Worm (Caenorhabditis elegans) whole organism, late embryonic: ENCODE measurements around the gene nep-22.

ENCODE experiments used
- C08G9.2 ChIP-seq: sonication (generic microtip); optimal IDR thresholded peaks from 2 replicates; lab custom pipeline; 2016; ENCODE audit warnings: mild to moderate bottlenecking, missing genetic modification characterization, moderate library complexity, missing compliant biosample characterization
- C38D4.7 ChIP-seq: fragments of 200-800 bp; sonication (Bioruptor generic); optimal IDR thresholded peaks from 2 replicates; lab custom pipeline; 2018; ENCODE audit warnings: mild to moderate bottlenecking, missing genetic modification characterization, moderate library complexity, missing compliant biosample characterization
- F13H6.1 ChIP-seq: sonication (generic microtip); optimal IDR thresholded peaks from 2 replicates; lab custom pipeline; 2016; ENCODE audit warnings: missing genetic modification characterization, missing compliant biosample characterization
- K02D7.2 ChIP-seq: sonication (generic microtip); optimal IDR thresholded peaks from 2 replicates; lab custom pipeline; 2017; ENCODE audit warnings: mild to moderate bottlenecking, missing genetic modification characterization, missing compliant biosample characterization
- T23F11.4 ChIP-seq: fragments of 200-800 bp; sonication (Bioruptor generic); optimal IDR thresholded peaks from 2 replicates; lab custom pipeline; 2018; ENCODE audit warnings: mild to moderate bottlenecking, missing genetic modification characterization, missing compliant biosample characterization
- ama-1 ChIP-seq: fragments of 150-350 bp; optimal IDR thresholded peaks from 2 replicates; lab custom pipeline; 2014
- ceh-14 ChIP-seq: sonication (generic microtip); optimal IDR thresholded peaks from 2 replicates; lab custom pipeline; 2016; ENCODE audit warnings: missing genotype, missing genetic modification characterization, missing compliant biosample characterization
- ceh-18 ChIP-seq: sonication (generic microtip); optimal IDR thresholded peaks from 2 replicates; lab custom pipeline; 2016; ENCODE audit warnings: missing genetic modification characterization, missing compliant biosample characterization
- ceh-19 ChIP-seq: fragments of 200-800 bp; sonication (Bioruptor generic); optimal IDR thresholded peaks from 2 replicates; lab custom pipeline; 2018; ENCODE audit warnings: mild to moderate bottlenecking, missing genetic modification characterization, missing compliant biosample characterization
- ceh-2 ChIP-seq: sonication (generic microtip); optimal IDR thresholded peaks from 2 replicates; lab custom pipeline; 2016; ENCODE audit warnings: missing genotype, missing genetic modification characterization, missing compliant biosample characterization
- ceh-24 ChIP-seq: sonication (generic microtip); optimal IDR thresholded peaks from 2 replicates; lab custom pipeline; 2016; ENCODE audit warnings: mild to moderate bottlenecking, missing genetic modification characterization, missing compliant biosample characterization
- ceh-30 ChIP-seq: fragments of 150-350 bp; optimal IDR thresholded peaks from 2 replicates; lab custom pipeline; 2014; ENCODE audit warnings: missing biosample characterization, missing genetic modification characterization
- ceh-31 ChIP-seq: sonication (generic microtip); optimal IDR thresholded peaks from 2 replicates; lab custom pipeline; 2016; ENCODE audit warnings: missing genetic modification characterization, missing compliant biosample characterization
- ceh-34 ChIP-seq: sonication (generic microtip); optimal IDR thresholded peaks from 2 replicates; lab custom pipeline; 2016; ENCODE audit warnings: mild to moderate bottlenecking, missing genetic modification characterization, missing compliant biosample characterization
- ceh-45 ChIP-seq: fragments of 200-800 bp; sonication (Bioruptor generic); IDR thresholded peaks from 2 replicates; pipeline ENCODE4 v1.3.6; 2022; ENCODE audit warnings: missing genetic modification reagents, missing genetic modification characterization, missing compliant biosample characterization
- ceh-48 ChIP-seq: sonication (generic microtip); optimal IDR thresholded peaks from 2 replicates; lab custom pipeline; 2016; ENCODE audit warnings: missing genetic modification characterization, inconsistent platforms, missing compliant biosample characterization
- ceh-9 ChIP-seq: sonication (generic microtip); optimal IDR thresholded peaks from 2 replicates; lab custom pipeline; 2016; ENCODE audit warnings: mild to moderate bottlenecking, missing genetic modification characterization, inconsistent platforms, missing compliant biosample characterization
- che-1 ChIP-seq: sonication (generic microtip); optimal IDR thresholded peaks from 2 replicates; lab custom pipeline; 2016; ENCODE audit warnings: mild to moderate bottlenecking, missing genetic modification characterization, missing compliant biosample characterization
- dmd-4 ChIP-seq: sonication (generic microtip); optimal IDR thresholded peaks from 2 replicates; lab custom pipeline; 2016; ENCODE audit warnings: borderline replicate concordance, missing genetic modification characterization, missing compliant biosample characterization
- dve-1 ChIP-seq: sonication (generic microtip); optimal IDR thresholded peaks from 2 replicates; lab custom pipeline; 2017; ENCODE audit warnings: antibody characterized with exemption, mild to moderate bottlenecking, missing genetic modification characterization, missing compliant biosample characterization
- elt-2 ChIP-seq: sonication (generic microtip); optimal IDR thresholded peaks from 2 replicates; lab custom pipeline; 2016; ENCODE audit warnings: missing genetic modification reagents, missing genetic modification characterization, missing compliant biosample characterization
- elt-4 ChIP-seq: sonication (generic microtip); optimal IDR thresholded peaks from 2 replicates; lab custom pipeline; 2016; ENCODE audit warnings: missing genetic modification characterization, missing compliant biosample characterization
- eyg-1 ChIP-seq: sonication (generic microtip); optimal IDR thresholded peaks from 2 replicates; lab custom pipeline; 2016; ENCODE audit warnings: missing genotype, missing genetic modification characterization, missing compliant biosample characterization
- fax-1 ChIP-seq: sonication (generic microtip); optimal IDR thresholded peaks from 2 replicates; lab custom pipeline; 2016; ENCODE audit warnings: missing genotype, missing genetic modification characterization, missing compliant biosample characterization
- fkh-10 ChIP-seq: fragments of 150-350 bp; optimal IDR thresholded peaks from 2 replicates; lab custom pipeline; 2014; ENCODE audit warnings: missing biosample characterization, missing genetic modification reagents, missing genetic modification characterization
- gmeb-2 ChIP-seq: sonication (generic microtip); optimal IDR thresholded peaks from 2 replicates; lab custom pipeline; 2016; ENCODE audit warnings: missing genetic modification characterization, inconsistent platforms, missing compliant biosample characterization
- hlh-13 ChIP-seq: fragments of 200-800 bp; sonication (Bioruptor generic); optimal IDR thresholded peaks from 2 replicates; lab custom pipeline; 2018; ENCODE audit warnings: mild to moderate bottlenecking, missing genetic modification characterization, missing compliant biosample characterization
- hlh-15 ChIP-seq: sonication (generic microtip); optimal IDR thresholded peaks from 2 replicates; lab custom pipeline; 2016; ENCODE audit warnings: missing genetic modification characterization, missing compliant biosample characterization
- hlh-30 ChIP-seq: sonication (generic microtip); optimal IDR thresholded peaks from 2 replicates; lab custom pipeline; 2017; ENCODE audit warnings: antibody characterized with exemption, missing genetic modification characterization, missing compliant biosample characterization; ENCODE audit not compliant: insufficient read depth
- hlh-8 ChIP-seq: sonication (generic microtip); optimal IDR thresholded peaks from 2 replicates; lab custom pipeline; 2016; ENCODE audit warnings: missing genotype, missing genetic modification characterization, missing compliant biosample characterization
- lin-11 ChIP-seq: fragments of 200-800 bp; sonication (Bioruptor generic); optimal IDR thresholded peaks from 2 replicates; lab custom pipeline; 2018; ENCODE audit warnings: mild to moderate bottlenecking, missing genetic modification characterization, missing compliant biosample characterization
- madf-2 ChIP-seq: sonication (generic microtip); optimal IDR thresholded peaks from 2 replicates; lab custom pipeline; 2017; ENCODE audit warnings: missing genetic modification characterization, missing compliant biosample characterization
- mec-3 ChIP-seq: sonication (generic microtip); optimal IDR thresholded peaks from 2 replicates; lab custom pipeline; 2016; ENCODE audit warnings: borderline replicate concordance, missing genetic modification characterization, missing compliant biosample characterization
- nfya-1 ChIP-seq: sonication (generic microtip); optimal IDR thresholded peaks from 2 replicates; lab custom pipeline; 2017; ENCODE audit warnings: missing genetic modification characterization, mild to moderate bottlenecking, missing compliant biosample characterization, antibody characterized with exemption, moderate library complexity
- nhr-11 ChIP-seq: fragments of 150-350 bp; optimal IDR thresholded peaks from 2 replicates; lab custom pipeline; 2014; ENCODE audit warnings: missing biosample characterization, missing genetic modification characterization
- nhr-232 ChIP-seq: sonication (generic microtip); optimal IDR thresholded peaks from 2 replicates; lab custom pipeline; 2016; ENCODE audit warnings: missing genetic modification characterization, missing compliant biosample characterization
- pag-3 ChIP-seq: sonication (generic microtip); optimal IDR thresholded peaks from 2 replicates; lab custom pipeline; 2016; ENCODE audit warnings: missing compliant biosample characterization, missing genetic modification characterization, borderline replicate concordance
- pat-9 ChIP-seq: fragments of 200-800 bp; sonication (Bioruptor generic); optimal IDR thresholded peaks from 2 replicates; lab custom pipeline; 2018; ENCODE audit warnings: mild to moderate bottlenecking, missing genetic modification characterization, moderate library complexity, missing compliant biosample characterization
- pax-1 ChIP-seq: fragments of 150-350 bp; optimal IDR thresholded peaks from 2 replicates; lab custom pipeline; 2014; ENCODE audit warnings: missing biosample characterization, missing genetic modification characterization
- pqm-1 ChIP-seq: sonication (generic microtip); optimal IDR thresholded peaks from 2 replicates; lab custom pipeline; 2016; ENCODE audit warnings: missing genetic modification characterization, missing compliant biosample characterization
- pros-1 ChIP-seq: fragments of 150-350 bp; optimal IDR thresholded peaks from 2 replicates; lab custom pipeline; 2014; ENCODE audit warnings: missing biosample characterization, missing genetic modification reagents, missing genetic modification characterization
- ref-2 ChIP-seq: sonication (generic microtip); optimal IDR thresholded peaks from 2 replicates; lab custom pipeline; 2016; ENCODE audit warnings: missing genetic modification characterization, missing compliant biosample characterization
- rnt-1 ChIP-seq: sonication (generic microtip); optimal IDR thresholded peaks from 2 replicates; lab custom pipeline; 2016; ENCODE audit warnings: missing genetic modification characterization, missing compliant biosample characterization
- sdc-2 ChIP-seq: sonication (generic microtip); optimal IDR thresholded peaks from 2 replicates; lab custom pipeline; 2016; ENCODE audit warnings: missing genotype, missing genetic modification characterization, missing compliant biosample characterization
- sox-2 ChIP-seq: fragments of 200-800 bp; sonication (Bioruptor generic); IDR thresholded peaks from 2 replicates; pipeline ENCODE4 v1.3.6; 2022; ENCODE audit warnings: missing genetic modification reagents, missing genetic modification characterization, missing compliant biosample characterization
- sox-4 ChIP-seq: sonication (generic microtip); optimal IDR thresholded peaks from 2 replicates; lab custom pipeline; 2017; ENCODE audit warnings: mild to moderate bottlenecking, missing genetic modification characterization, inconsistent platforms, missing compliant biosample characterization
- tbx-2 ChIP-seq: sonication (generic microtip); optimal IDR thresholded peaks from 2 replicates; lab custom pipeline; 2016; ENCODE audit warnings: missing genetic modification characterization, missing compliant biosample characterization
- tbx-7 ChIP-seq: sonication (generic microtip); optimal IDR thresholded peaks from 2 replicates; lab custom pipeline; 2016; ENCODE audit warnings: missing genotype, missing genetic modification characterization, missing compliant biosample characterization
- unc-42 ChIP-seq: sonication (generic microtip); optimal IDR thresholded peaks from 2 replicates; lab custom pipeline; 2016; ENCODE audit warnings: missing genotype, missing genetic modification characterization, missing compliant biosample characterization
- unc-86 ChIP-seq: sonication (generic microtip); optimal IDR thresholded peaks from 2 replicates; lab custom pipeline; 2016; ENCODE audit warnings: missing genetic modification characterization, missing compliant biosample characterization
- zip-5 ChIP-seq: sonication (generic microtip); optimal IDR thresholded peaks from 2 replicates; lab custom pipeline; 2016; ENCODE audit warnings: missing genetic modification characterization, missing compliant biosample characterization

nep-22 gene

ce11 chrX:9067230-9067822, 33.0 kb downstream of the nep-22 start:
- TF ChIP-seq hlh-15 (no peak), hlh-13 (GFP tag; lab: Kevin White, UChicago) (no peak), ceh-48 (tag; lab: Kevin White, UChicago) (no peak), C38D4.7 (GFP tag; lab: Kevin White, UChicago) (no peak), fax-1 (tag; lab: Kevin White, UChicago) (no peak)

- TF ChIP-seq gmeb-2 (tag; lab: Kevin White, UChicago) (no peak), nhr-232 (tag; lab: Kevin White, UChicago) (no peak), ref-2 (tag; lab: Kevin White, UChicago) (no peak), madf-2 (tag; lab: Kevin White, UChicago) (no peak), nfya-1 (tag; lab: Kevin White, UChicago) (peak; percentile 53), rnt-1 (tag; lab: Kevin White, UChicago) (peak; percentile 17), ceh-45 (GFP tag; lab: Robert Waterston, UW) (no peak), pat-9 (no peak), lin-11 (no peak), ceh-2 (peak; percentile 11), mec-3 (tag; lab: Kevin White, UChicago) (no peak), pqm-1 (tag; lab: Kevin White, UChicago) (no peak), ceh-9 (no peak), hlh-15 (no peak), zip-5 (tag; lab: Kevin White, UChicago) (no peak), pag-3 (tag; lab: Kevin White, UChicago) (no peak), nhr-11 (tag; lab: Kevin White, UChicago) (no peak), hlh-30 (tag; lab: Kevin White, UChicago) (no peak), tbx-7 (tag; lab: Kevin White, UChicago) (no peak), ama-1 (lab: Kevin White, UChicago) (no peak), fkh-10 (GFP tag; lab: Kevin White, UChicago) (no peak), ceh-14 (no peak), F13H6.1 (tag; lab: Kevin White, UChicago) (no peak), sdc-2 (tag; lab: Kevin White, UChicago) (peak; percentile 36), dmd-4 (no peak), ceh-30 (tag; lab: Kevin White, UChicago) (no peak), unc-42 (peak; percentile 82), dve-1 (tag; lab: Kevin White, UChicago) (peak; percentile 0), elt-4 (no peak), pax-1 (tag; lab: Kevin White, UChicago) (no peak), C38D4.7 (GFP tag; lab: Kevin White, UChicago) (no peak), unc-86 (tag; lab: Kevin White, UChicago) (no peak), K02D7.2 (tag; lab: Kevin White, UChicago) (no peak), pros-1 (tag; lab: Kevin White, UChicago) (peak; percentile 63), hlh-13 (GFP tag; lab: Kevin White, UChicago) (no peak), ceh-31 (tag; lab: Kevin White, UChicago) (peak; percentile 63), tbx-2 (peak; percentile 42), eyg-1 (tag; lab: Kevin White, UChicago) (no peak), ceh-18 (tag; lab: Kevin White, UChicago) (peak; percentile 38), ceh-19 (GFP tag; lab: Kevin White, UChicago) (no peak), ceh-34 (tag; lab: Kevin White, UChicago) (peak; percentile 73), ceh-24 (tag; lab: Kevin White, UChicago) (no peak), ceh-48 (tag; lab: Kevin White, UChicago) (peak; percentile 24), che-1 (tag; lab: Kevin White, UChicago) (no peak), elt-2 (tag; lab: Kevin White, UChicago) (no peak), hlh-8 (no peak), T23F11.4 (GFP tag; lab: Kevin White, UChicago) (no peak), sox-4 (no peak), C08G9.2 (no peak), sox-2 (GFP tag; lab: Robert Waterston, UW) (no peak)
Measured at ce11 chrX:9068075-9068474, 33.7 kb downstream of the nep-22 start.
